In the genomic region with DNA sequence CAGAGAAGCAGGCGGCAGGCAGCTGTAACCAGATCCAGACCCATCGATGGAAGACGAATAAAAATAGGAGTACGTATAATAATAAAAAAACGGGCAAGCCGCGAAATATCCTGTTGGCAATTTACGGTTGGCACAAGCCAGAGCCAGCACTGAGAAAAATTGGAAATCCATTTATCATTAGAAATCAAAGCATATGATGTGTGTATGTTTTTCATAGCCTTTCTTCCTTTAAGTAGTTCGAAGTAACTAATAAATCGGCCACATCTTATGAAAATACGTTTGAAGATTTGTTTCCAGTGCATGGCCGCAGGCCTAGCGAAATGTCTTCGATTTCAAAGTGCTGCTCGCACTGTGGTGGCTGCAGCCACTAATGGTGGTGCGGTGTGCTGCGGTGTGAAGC, we compare ENCODE assay signal across 2 fruit fly cellular contexts.
TF ChIP-seq lines count a peak whose summit lies in the region.

No protein-coding gene starts in this region.

TF ChIP-seq in whole organism, embryonic, 481 proteins besides CTCF, POLR2A, EP300 and RAD21 (continued from another document):
- TF ChIP-seq CG17361 (GFP tag; IDR thresholded peaks at IDR 0.05; lab: Robert Waterston, UW), result no peak
- peak; percentile 22 for TF ChIP-seq gem (tag; optimal IDR thresholded peaks at IDR 0.05; lab: Kevin White, UChicago)
- TF ChIP-seq CG33213 (GFP tag; optimal IDR thresholded peaks at IDR 0.05; lab: Kevin White, UChicago), result no peak
- peak; percentile 14 for TF ChIP-seq grau (tag; optimal IDR thresholded peaks at IDR 0.05; lab: Kevin White, UChicago)
- TF ChIP-seq sim (GFP tag; IDR thresholded peaks at IDR 0.05; lab: Robert Waterston, UW), result no peak
- no peak for TF ChIP-seq Max (GFP tag; optimal IDR thresholded peaks at IDR 0.05; lab: Kevin White, UChicago)
- peak; percentile 53; the same call in 1 of the 3 replicates for TF ChIP-seq ci (GFP tag; IDR thresholded peaks at IDR 0.05; lab: Robert Waterston, UW)
- peak; percentile 30; the same call in 1 of the 2 replicates for TF ChIP-seq CG9932 (GFP tag; IDR thresholded peaks at IDR 0.05; lab: Robert Waterston, UW)
- TF ChIP-seq CG8924 (tag; optimal IDR thresholded peaks at IDR 0.05; lab: Kevin White, UChicago), result no peak
- TF ChIP-seq CG31388 (GFP tag; optimal IDR thresholded peaks at IDR 0.05; lab: Kevin White, UChicago), result no peak
- peak; percentile 10 for TF ChIP-seq CG2120 (GFP tag; optimal IDR thresholded peaks at IDR 0.05; lab: Kevin White, UChicago)
- peak; percentile 52 for TF ChIP-seq Ets65A (GFP tag; lab: Kevin White, UChicago)
- peak; percentile 76 for TF ChIP-seq Med (GFP tag; lab: Kevin White, UChicago)
- no peak for TF ChIP-seq CG7745 (tag; optimal IDR thresholded peaks at IDR 0.05; lab: Kevin White, UChicago)
- no peak for TF ChIP-seq hth (optimal IDR thresholded peaks at IDR 0.05; lab: Kevin White, UChicago)
- TF ChIP-seq CG17328 (GFP tag; IDR thresholded peaks at IDR 0.05; lab: Robert Waterston, UW), result 0 out of 2 replicates have a peak, but pooled peaks have one; percentile 16
- peak; percentile 2 for TF ChIP-seq CG9817 (tag; optimal IDR thresholded peaks at IDR 0.05; lab: Kevin White, UChicago)
- TF ChIP-seq stc (GFP tag; IDR thresholded peaks at IDR 0.05; lab: Robert Waterston, UW), result peak; percentile 37; the same call in 1 of the 2 replicates
- TF ChIP-seq CG11093 (GFP tag; IDR thresholded peaks at IDR 0.05; lab: Robert Waterston, UW), result no peak
- TF ChIP-seq sug (tag; optimal IDR thresholded peaks at IDR 0.05; lab: Kevin White, UChicago), result no peak
- peak; percentile 15 for TF ChIP-seq Hmr (GFP tag; optimal IDR thresholded peaks at IDR 0.05; lab: Kevin White, UChicago)
- peak; percentile 61 for TF ChIP-seq sens (GFP tag; lab: Kevin White, UChicago)
- peak; percentile 7; the same call in 1 of the 2 replicates for TF ChIP-seq Rfx (GFP tag; IDR thresholded peaks at IDR 0.05; lab: Robert Waterston, UW)
- TF ChIP-seq Sox102F (GFP tag; optimal IDR thresholded peaks at IDR 0.05; lab: Kevin White, UChicago), result peak; percentile 15
- TF ChIP-seq Hr51 (GFP tag; optimal IDR thresholded peaks at IDR 0.05; lab: Kevin White, UChicago), result peak in 1 of 2 experiments; percentile 11
- peak; percentile 48; the same call in 1 of the 2 replicates for TF ChIP-seq slbo (GFP tag; IDR thresholded peaks at IDR 0.05; lab: Robert Waterston, UW)
- TF ChIP-seq CG4617 (GFP tag; optimal IDR thresholded peaks at IDR 0.05; lab: Kevin White, UChicago; ENCODE audit: borderline replicate concordance), result no peak
- TF ChIP-seq CG34422 (GFP tag; IDR thresholded peaks at IDR 0.05; lab: Robert Waterston, UW), result 0 out of 3 replicates have a peak, but pooled peaks have one; percentile 19
- TF ChIP-seq lmd (GFP tag; IDR thresholded peaks at IDR 0.05; lab: Robert Waterston, UW), result peak; percentile 13; the same call in 1 of the 2 replicates
- TF ChIP-seq PHDP (tag; optimal IDR thresholded peaks at IDR 0.05; lab: Kevin White, UChicago), result peak; percentile 11
- TF ChIP-seq prd (optimal IDR thresholded peaks at IDR 0.05; lab: Kevin White, UChicago), result no peak
- peak; percentile 50; the same call in 2 of the 3 replicates for TF ChIP-seq prd (GFP tag; IDR thresholded peaks at IDR 0.05; lab: Robert Waterston, UW)
- 0 out of 3 replicates have a peak, but pooled peaks have one; percentile 39 for TF ChIP-seq zfh1 (GFP tag; IDR thresholded peaks at IDR 0.05; lab: Robert Waterston, UW)
- TF ChIP-seq emc (GFP tag; optimal IDR thresholded peaks at IDR 0.05; lab: Kevin White, UChicago), result no peak

TF ChIP-seq in whole organism, prepupa, 60 proteins besides CTCF, POLR2A, EP300 and RAD21 (continued from another document):
- TF ChIP-seq CG8119 (GFP tag; IDR thresholded peaks at IDR 0.05; lab: Robert Waterston, UW) (peak; percentile 32; the same call in 1 of the 3 replicates), CG16779 (tag; optimal IDR thresholded peaks at IDR 0.05; lab: Kevin White, UChicago) (no peak), spab (GFP tag; optimal IDR thresholded peaks at IDR 0.05; lab: Kevin White, UChicago) (no peak), CG32006 (GFP tag; optimal IDR thresholded peaks at IDR 0.05; lab: Kevin White, UChicago) (peak; percentile 9), fd59A (GFP tag; optimal IDR thresholded peaks at IDR 0.05; lab: Kevin White, UChicago) (peak; percentile 30), dac (GFP tag; optimal IDR thresholded peaks at IDR 0.05; lab: Kevin White, UChicago) (no peak), eg (GFP tag; IDR thresholded peaks at IDR 0.05; lab: Robert Waterston, UW) (0 out of 3 replicates have a peak, but pooled peaks have one; percentile 16), lz (GFP tag; optimal IDR thresholded peaks at IDR 0.05; lab: Kevin White, UChicago) (peak; percentile 7), Sox102F (GFP tag; optimal IDR thresholded peaks at IDR 0.05; lab: Kevin White, UChicago) (no peak), CG6854 (GFP tag; optimal IDR thresholded peaks at IDR 0.05; lab: Kevin White, UChicago) (no peak), Hr38 (GFP tag; optimal IDR thresholded peaks at IDR 0.05; lab: Kevin White, UChicago) (no peak), Eip78C (GFP tag; lab: Kevin White, UChicago) (peak; percentile 69), pdm3 (GFP tag; optimal IDR thresholded peaks at IDR 0.05; lab: Kevin White, UChicago) (peak; percentile 6), Ets96B (tag; optimal IDR thresholded peaks at IDR 0.05; lab: Kevin White, UChicago) (peak; percentile 38), esn (GFP tag; optimal IDR thresholded peaks at IDR 0.05; lab: Kevin White, UChicago) (peak; percentile 19), topi (GFP tag; optimal IDR thresholded peaks at IDR 0.05; lab: Kevin White, UChicago) (peak; percentile 4), vri (GFP tag; optimal IDR thresholded peaks at IDR 0.05; lab: Kevin White, UChicago) (no peak), Sox15 (GFP tag; optimal IDR thresholded peaks at IDR 0.05; lab: Kevin White, UChicago) (no peak), Gug (GFP tag; IDR thresholded peaks at IDR 0.05; lab: Robert Waterston, UW) (no peak), fd85E (GFP tag; optimal IDR thresholded peaks at IDR 0.05; lab: Kevin White, UChicago) (no peak), acj6 (GFP tag; optimal IDR thresholded peaks at IDR 0.05; lab: Kevin White, UChicago) (no peak), Met (GFP tag; optimal IDR thresholded peaks at IDR 0.05; lab: Kevin White, UChicago) (no peak), salr (GFP tag; optimal IDR thresholded peaks at IDR 0.05; lab: Kevin White, UChicago) (no peak), svp (GFP tag; lab: Kevin White, UChicago) (no peak), achi (GFP tag; optimal IDR thresholded peaks at IDR 0.05; lab: Kevin White, UChicago) (peak; percentile 25), Hr39 (GFP tag; optimal IDR thresholded peaks at IDR 0.05; lab: Kevin White, UChicago) (peak; percentile 8), net (GFP tag; optimal IDR thresholded peaks at IDR 0.05; lab: Kevin White, UChicago) (no peak), fkh (GFP tag; optimal IDR thresholded peaks at IDR 0.05; lab: Kevin White, UChicago) (no peak), CG11762 (GFP tag; optimal IDR thresholded peaks at IDR 0.05; lab: Kevin White, UChicago; ENCODE audit: insufficient read depth) (no peak)
